Worm (Caenorhabditis elegans) whole organism, L1 larva: ENCODE measurements around the gene lfi-1.

Experiments
- C04F5.9 ChIP-seq: sonication (generic microtip); optimal IDR thresholded peaks from 2 replicates; lab custom pipeline; 2016; ENCODE audit warnings: missing genetic modification characterization, missing compliant biosample characterization
- C16A3.4 ChIP-seq: fragments of 150-350 bp; optimal IDR thresholded peaks from 2 replicates; lab custom pipeline; 2014; ENCODE audit warnings: missing biosample characterization, missing genetic modification characterization
- C34B4.2 ChIP-seq: sonication (generic microtip); optimal IDR thresholded peaks from 2 replicates; lab custom pipeline; 2017; ENCODE audit warnings: mild to moderate bottlenecking, missing genetic modification characterization, missing compliant biosample characterization
- F16B12.6 ChIP-seq: fragments of 150-350 bp; optimal IDR thresholded peaks from 2 replicates; lab custom pipeline; 2014; ENCODE audit warnings: missing biosample characterization, missing genetic modification characterization
- Y116A8C.19 ChIP-seq: sonication (generic microtip); optimal IDR thresholded peaks from 2 replicates; lab custom pipeline; 2016; ENCODE audit warnings: missing compliant biosample characterization, missing genetic modification characterization, borderline replicate concordance
- aha-1 ChIP-seq: fragments of 150-350 bp; optimal IDR thresholded peaks from 2 replicates; lab custom pipeline; 2014; ENCODE audit warnings: missing biosample characterization, missing genetic modification characterization
- blmp-1 ChIP-seq: fragments of 150-350 bp; optimal IDR thresholded peaks from 2 replicates; lab custom pipeline; 2014; ENCODE audit warnings: missing biosample characterization, missing genetic modification characterization
- ceh-88 ChIP-seq: fragments of 200-800 bp; sonication (Bioruptor generic); IDR thresholded peaks from 2 replicates; pipeline ENCODE4 v1.3.6; 2022; ENCODE audit warnings: missing genetic modification characterization, missing compliant biosample characterization
- ces-1 ChIP-seq: fragments of 150-350 bp; optimal IDR thresholded peaks from 2 replicates; lab custom pipeline; 2014; ENCODE audit warnings: missing biosample characterization, missing genetic modification reagents, missing genetic modification characterization
- dpl-1 ChIP-seq, 3 experiments: fragments of 150-350 bp in 2 of 3; sonication (generic microtip) in 1 of 3; optimal IDR thresholded peaks; 2 replicates each; lab custom pipeline; 2014 to 2017; ENCODE audit warnings: missing biosample characterization in 3 of 3, missing genetic modification characterization in 3 of 3, missing genetic modification reagents in 3 of 3
- dsc-1 ChIP-seq: sonication (generic microtip); optimal IDR thresholded peaks from 2 replicates; lab custom pipeline; 2016; ENCODE audit warnings: mild to moderate bottlenecking, missing genetic modification characterization, missing compliant biosample characterization
- efl-1 ChIP-seq, 4 experiments: fragments of 150-350 bp; optimal IDR thresholded peaks in 3 of 4; peaks in 1 of 4; 1 replicate in 1 of 4; 2 replicates in 3 of 4; lab custom pipeline; 2014; ENCODE audit warnings: missing biosample characterization in 2 of 4, missing genetic modification characterization in 2 of 4, missing genetic modification reagents in 2 of 4
- efl-3 ChIP-seq: fragments of 200-800 bp; sonication (Bioruptor generic); optimal IDR thresholded peaks from 2 replicates; lab custom pipeline; 2018; ENCODE audit warnings: mild to moderate bottlenecking, missing genetic modification characterization, missing compliant biosample characterization
- elt-2 ChIP-seq: sonication (generic microtip); optimal IDR thresholded peaks from 2 replicates; lab custom pipeline; 2016; ENCODE audit warnings: missing genetic modification characterization, mild to moderate bottlenecking, inconsistent platforms, missing compliant biosample characterization, missing genetic modification reagents
- elt-3 ChIP-seq, 6 experiments: fragments of 150-350 bp in 1 of 6; sonication (generic microtip); optimal IDR thresholded peaks; 2 replicates each; lab custom pipeline; 2017 to 2018; ENCODE audit warnings: missing biosample characterization in 6 of 6, missing genetic modification characterization in 6 of 6, inconsistent platforms in 1 of 6
- hpl-2 ChIP-seq: fragments of 150-350 bp; optimal IDR thresholded peaks from 2 replicates; lab custom pipeline; 2014; ENCODE audit warnings: missing biosample characterization, missing genetic modification reagents, missing genetic modification characterization
- isw-1 ChIP-seq: fragments of 200-800 bp; sonication (Bioruptor generic); IDR thresholded peaks from 2 replicates; pipeline ENCODE4 v1.3.6; 2022; ENCODE audit warnings: missing genetic modification characterization, missing compliant biosample characterization
- lin-14 ChIP-seq: fragments of 200-800 bp; sonication (Bioruptor generic); optimal IDR thresholded peaks from 2 replicates; lab custom pipeline; 2018; ENCODE audit warnings: mild to moderate bottlenecking, missing genetic modification characterization, moderate library complexity, missing compliant biosample characterization
- lin-15B ChIP-seq: fragments of 150-350 bp; sonication (generic microtip); optimal IDR thresholded peaks from 3 replicates; lab custom pipeline; 2014; ENCODE audit warnings: missing biosample characterization, missing genetic modification characterization
- lin-35 ChIP-seq, 2 experiments: fragments of 150-350 bp; optimal IDR thresholded peaks; 2 replicates each; lab custom pipeline; 2014; ENCODE audit warnings: missing biosample characterization in 2 of 2, missing genetic modification characterization in 2 of 2, missing genetic modification reagents in 2 of 2
- lsy-2 ChIP-seq, 2 experiments: fragments of 150-350 bp; optimal IDR thresholded peaks; 2 replicates each; lab custom pipeline; 2014; ENCODE audit warnings: missing biosample characterization in 2 of 2, missing genetic modification characterization in 2 of 2
- mep-1 ChIP-seq: fragments of 150-350 bp; optimal IDR thresholded peaks from 2 replicates; lab custom pipeline; 2014; ENCODE audit warnings: missing biosample characterization, missing genetic modification characterization
- nhr-20 ChIP-seq: sonication (generic microtip); optimal IDR thresholded peaks from 2 replicates; lab custom pipeline; 2016; ENCODE audit warnings: mild to moderate bottlenecking, missing genetic modification characterization, missing compliant biosample characterization
- nhr-28 ChIP-seq: fragments of 150-350 bp; optimal IDR thresholded peaks from 2 replicates; lab custom pipeline; 2014; ENCODE audit warnings: missing biosample characterization, missing genetic modification characterization
- nhr-71 ChIP-seq: sonication (generic microtip); optimal IDR thresholded peaks from 2 replicates; lab custom pipeline; 2016; ENCODE audit warnings: mild to moderate bottlenecking, missing genetic modification characterization, moderate library complexity, missing compliant biosample characterization
- nhr-84 ChIP-seq: sonication (generic microtip); optimal IDR thresholded peaks from 2 replicates; lab custom pipeline; 2017; ENCODE audit warnings: missing biosample characterization, missing genetic modification characterization
- nhr-85 ChIP-seq: sonication (generic microtip); peaks from one replicate; lab custom pipeline; 2016; ENCODE audit warnings: missing genetic modification characterization, inconsistent platforms, missing compliant biosample characterization
- pqm-1 ChIP-seq: sonication (generic microtip); optimal IDR thresholded peaks from 3 replicates; lab custom pipeline; 2017; ENCODE audit warnings: missing biosample characterization, missing genetic modification characterization
- skn-1 ChIP-seq: fragments of 150-350 bp; optimal IDR thresholded peaks from 2 replicates; lab custom pipeline; 2014; ENCODE audit warnings: missing biosample characterization, missing genetic modification characterization
- snu-23 ChIP-seq: sonication (generic microtip); optimal IDR thresholded peaks from 2 replicates; lab custom pipeline; 2016; ENCODE audit warnings: missing genetic modification characterization, missing compliant biosample characterization
- sox-4 ChIP-seq: sonication (generic microtip); optimal IDR thresholded peaks from 2 replicates; lab custom pipeline; 2016; ENCODE audit warnings: missing genetic modification characterization, missing compliant biosample characterization
- swsn-7 ChIP-seq: sonication (generic microtip); optimal IDR thresholded peaks from 2 replicates; lab custom pipeline; 2016; ENCODE audit warnings: missing genetic modification characterization, missing compliant biosample characterization
- tbx-2 ChIP-seq: sonication (generic microtip); optimal IDR thresholded peaks from 2 replicates; lab custom pipeline; 2016; ENCODE audit warnings: missing genetic modification characterization, missing compliant biosample characterization
- unc-130 ChIP-seq: fragments of 150-350 bp; optimal IDR thresholded peaks from 2 replicates; lab custom pipeline; 2017; ENCODE audit warnings: missing biosample characterization, missing genetic modification characterization, inconsistent platforms
- unc-86 ChIP-seq: sonication (generic microtip); optimal IDR thresholded peaks from 2 replicates; lab custom pipeline; 2016; ENCODE audit warnings: missing genetic modification characterization, missing compliant biosample characterization
- vab-15 ChIP-seq: sonication (generic microtip); optimal IDR thresholded peaks from 2 replicates; lab custom pipeline; 2017; ENCODE audit warnings: missing genotype, mild to moderate bottlenecking, missing genetic modification characterization, missing compliant biosample characterization
- xbp-1 ChIP-seq: sonication (generic microtip); optimal IDR thresholded peaks from 2 replicates; lab custom pipeline; 2016; ENCODE audit warnings: missing genetic modification characterization, missing compliant biosample characterization
- ztf-4 ChIP-seq: fragments of 150-350 bp; optimal IDR thresholded peaks from 2 replicates; lab custom pipeline; 2014; ENCODE audit warnings: missing biosample characterization, missing genetic modification characterization

lfi-1 gene

ce11 chrX:5015775-5016174, 39.1 kb downstream of the lfi-1 start, which contains the start of gene ZC449.8:
Gene ZC449.8 (plus strand): TSS chrX:5016075.
- TF ChIP-seq pqm-1: no peak
- no peak for TF ChIP-seq nhr-28 (tag; lab: Kevin White, UChicago)
- no peak for TF ChIP-seq F16B12.6 (tag; lab: Kevin White, UChicago)
- TF ChIP-seq C04F5.9: no peak
- TF ChIP-seq, all 84 proteins: peak for 0

- TF ChIP-seq ces-1 (GFP tag; lab: Kevin White, UChicago): no peak
- no peak for TF ChIP-seq isw-1 (GFP tag; lab: Robert Waterston, UW)
- no peak for TF ChIP-seq ztf-4 (tag; lab: Kevin White, UChicago)
- TF ChIP-seq sox-4 (tag; lab: Kevin White, UChicago): no peak
- TF ChIP-seq dpl-1 (GFP tag; optimal IDR thresholded peaks at IDR 0.05; lab: Kevin White, UChicago): no peak
- no peak for TF ChIP-seq Y116A8C.19 (tag; lab: Kevin White, UChicago)
- no peak for TF ChIP-seq unc-86
- no peak for TF ChIP-seq blmp-1
- TF ChIP-seq nhr-84: no peak
- no peak for TF ChIP-seq elt-3 (tag; optimal IDR thresholded peaks at IDR 0.05; lab: Kevin White, UChicago)
Measured at ce11 chrX:5017591-5017990, 41.0 kb downstream of the lfi-1 start, which contains the start of gene sek-3. Gene sek-3 (plus strand): TSS chrX:5017891.

ce11 chrX:5018062-5018653, 41.5 kb downstream of the lfi-1 start:
- TF ChIP-seq dsc-1 (tag; lab: Kevin White, UChicago): no peak
- TF ChIP-seq nhr-71 (tag; lab: Kevin White, UChicago): peak; percentile 37
- TF ChIP-seq efl-1 (optimal IDR thresholded peaks at IDR 0.05; lab: Kevin White, UChicago): peak in 1 of 2 experiments; percentile 44
- TF ChIP-seq efl-1 (GFP tag; optimal IDR thresholded peaks at IDR 0.05 in 1 of 2; lab: Kevin White, UChicago): peak in 1 of 2 experiments; percentile 0
- peak; percentile 47 for TF ChIP-seq snu-23 (GFP tag; lab: Kevin White, UChicago)
- TF ChIP-seq efl-3 (GFP tag; lab: Kevin White, UChicago): no peak
- peak; percentile 35 for TF ChIP-seq C16A3.4 (tag; lab: Kevin White, UChicago)
- no peak for TF ChIP-seq nhr-85 (tag; lab: Kevin White, UChicago)
- TF ChIP-seq mep-1 (tag; lab: Kevin White, UChicago): peak; percentile 50
- TF ChIP-seq ceh-88 (GFP tag; lab: Robert Waterston, UW): no peak
- TF ChIP-seq ces-1 (GFP tag; lab: Kevin White, UChicago): no peak
- TF ChIP-seq lsy-2 (tag; optimal IDR thresholded peaks at IDR 0.05; lab: Kevin White, UChicago): peak in 1 of 2 experiments; percentile 45
- TF ChIP-seq blmp-1: peak; percentile 30
- no peak for TF ChIP-seq isw-1 (GFP tag; lab: Robert Waterston, UW)
- peak; percentile 21 for TF ChIP-seq unc-130 (tag; lab: Kevin White, UChicago)
- TF ChIP-seq hpl-2 (GFP tag; lab: Kevin White, UChicago): peak; percentile 8
- TF ChIP-seq lin-15B (tag; lab: Kevin White, UChicago): no peak
- TF ChIP-seq C34B4.2 (tag; lab: Kevin White, UChicago): no peak
- TF ChIP-seq vab-15 (tag; lab: Kevin White, UChicago): no peak
- TF ChIP-seq F16B12.6 (tag; lab: Kevin White, UChicago): peak; percentile 75
- peak; percentile 18 for TF ChIP-seq swsn-7
- peak in 1 of 3 experiments; percentile 6 for TF ChIP-seq dpl-1 (GFP tag; optimal IDR thresholded peaks at IDR 0.05; lab: Kevin White, UChicago)
- TF ChIP-seq lin-35 (GFP tag; optimal IDR thresholded peaks at IDR 0.05; lab: Kevin White, UChicago): peak in 1 of 2 experiments; percentile 49
- TF ChIP-seq xbp-1: peak; percentile 17
- TF ChIP-seq skn-1: peak; percentile 46
- peak; percentile 56 for TF ChIP-seq lin-14 (GFP tag; lab: Kevin White, UChicago)
- no peak for TF ChIP-seq aha-1
- TF ChIP-seq tbx-2: no peak
- no peak for TF ChIP-seq nhr-20
- no peak for TF ChIP-seq unc-86
- peak; percentile 16 for TF ChIP-seq elt-2 (tag; lab: Kevin White, UChicago)
- TF ChIP-seq Y116A8C.19 (tag; lab: Kevin White, UChicago): no peak
